Worm (Caenorhabditis elegans): ENCODE measurements around the gene C31B8.12.
"Not testable (repeated sequence)": the region's sequence is repeated elsewhere in the genome, so short reads cannot be mapped to it uniquely, and the experiment has no call there.

C31B8.12 gene

DNA sequence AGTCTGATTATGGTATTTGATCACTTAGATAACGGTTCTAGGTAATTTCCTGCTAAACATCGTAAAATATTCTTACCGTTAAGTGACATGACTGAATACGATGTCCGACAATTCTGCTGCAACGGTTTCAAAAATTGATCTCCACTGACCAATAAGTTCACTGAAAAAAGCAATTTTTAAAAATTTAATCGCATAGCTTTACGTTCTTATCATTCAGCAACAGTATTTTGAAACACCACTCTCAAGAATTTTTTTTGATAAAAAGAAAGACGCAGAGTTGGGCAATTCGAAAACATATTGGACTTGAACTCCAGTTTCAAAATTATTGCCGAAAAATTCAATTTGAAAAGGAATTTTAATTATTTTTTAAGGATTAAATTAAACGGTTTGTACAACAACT, at the start of gene C31B8.12:
C31B8.12 (minus strand) TSS at position 101 of the 400 bp plus-strand sequence.
- TF ChIP-seq chd-7 (tag; optimal IDR thresholded peaks at IDR 0.05) (no peak), F57A8.1 (GFP tag; optimal IDR thresholded peaks at IDR 0.05) (no peak), Y53F4B.3 (GFP tag; IDR thresholded peaks at IDR 0.05) (no peak), ceh-58 (GFP tag; IDR thresholded peaks at IDR 0.05) (no peak), ceh-91 (GFP tag; IDR thresholded peaks at IDR 0.05) (no peak), hlh-26 (GFP tag; conservative IDR thresholded peaks at IDR 0.05) (no peak), madf-10 (tag; optimal IDR thresholded peaks at IDR 0.05) (no peak), zfh-2 (GFP tag; conservative IDR thresholded peaks at IDR 0.05) (no peak), attf-5 (GFP tag; optimal IDR thresholded peaks at IDR 0.05) (no peak), nfyb-1 (GFP tag; IDR thresholded peaks at IDR 0.05) (no peak), let-526 (GFP tag; IDR thresholded peaks at IDR 0.05) (no peak)

DNA sequence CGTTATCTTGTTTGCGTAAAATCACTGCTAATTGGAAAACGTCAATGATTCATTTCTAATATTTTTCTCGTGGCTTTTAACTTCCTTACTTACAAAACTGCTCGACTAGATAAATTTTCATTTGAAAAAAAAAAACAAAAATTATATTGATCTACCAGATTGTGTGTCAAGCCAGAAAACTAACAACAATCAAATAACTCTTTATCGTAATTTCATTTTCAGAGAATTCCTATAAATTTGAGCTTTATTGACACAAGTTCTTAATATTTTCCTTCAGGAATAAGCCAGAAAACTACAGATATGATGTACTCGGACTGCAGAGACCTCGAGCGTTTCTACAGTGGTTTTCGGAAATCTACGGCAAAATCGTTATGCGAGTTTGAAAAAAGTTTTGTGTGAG, 48.8 kb upstream of the C31B8.12 start, which contains the start of gene srw-124:
srw-124 (plus strand) TSS at position 301 of the 400 bp plus-strand sequence.
- TF ChIP-seq K12H6.12 (tag; optimal IDR thresholded peaks at IDR 0.05): no peak
- TF ChIP-seq lin-40 (tag; optimal IDR thresholded peaks at IDR 0.05): no peak
- no peak for TF ChIP-seq bed-2 (GFP tag; IDR thresholded peaks at IDR 0.05)
- TF ChIP-seq hmg-1.2 (GFP tag; IDR thresholded peaks at IDR 0.05): no peak
- no peak for TF ChIP-seq B0035.1 (tag; optimal IDR thresholded peaks at IDR 0.05)

DNA sequence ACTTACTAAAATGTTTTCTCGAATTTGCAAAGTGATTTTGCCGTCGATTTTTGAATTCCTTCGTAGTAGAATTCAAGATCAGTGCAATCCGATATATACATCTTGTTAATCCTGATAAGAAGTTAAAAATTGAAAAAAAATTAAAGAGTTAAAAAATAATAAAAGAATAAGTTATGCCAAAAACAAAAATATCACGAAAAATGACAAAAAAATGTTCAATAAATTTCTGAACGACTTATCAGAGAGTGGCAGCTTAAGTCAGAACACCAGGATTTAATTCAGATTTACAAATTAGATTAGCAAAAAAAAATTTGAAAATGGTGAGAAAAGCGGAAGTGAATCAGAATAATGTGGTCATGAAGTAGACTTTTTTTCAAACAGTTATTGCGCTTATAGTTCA, 47.8 kb upstream of the C31B8.12 start, which contains the start of gene srw-123:
srw-123 (minus strand) TSS at position 101 of the 400 bp plus-strand sequence.
- not testable (repeated sequence) for TF ChIP-seq ama-1 (optimal IDR thresholded peaks at IDR 0.05); ama-1 (GFP tag; optimal IDR thresholded peaks at IDR 0.05); madf-3 (GFP tag; IDR thresholded peaks at IDR 0.05); lin-26 (GFP tag; IDR thresholded peaks at IDR 0.05)

DNA sequence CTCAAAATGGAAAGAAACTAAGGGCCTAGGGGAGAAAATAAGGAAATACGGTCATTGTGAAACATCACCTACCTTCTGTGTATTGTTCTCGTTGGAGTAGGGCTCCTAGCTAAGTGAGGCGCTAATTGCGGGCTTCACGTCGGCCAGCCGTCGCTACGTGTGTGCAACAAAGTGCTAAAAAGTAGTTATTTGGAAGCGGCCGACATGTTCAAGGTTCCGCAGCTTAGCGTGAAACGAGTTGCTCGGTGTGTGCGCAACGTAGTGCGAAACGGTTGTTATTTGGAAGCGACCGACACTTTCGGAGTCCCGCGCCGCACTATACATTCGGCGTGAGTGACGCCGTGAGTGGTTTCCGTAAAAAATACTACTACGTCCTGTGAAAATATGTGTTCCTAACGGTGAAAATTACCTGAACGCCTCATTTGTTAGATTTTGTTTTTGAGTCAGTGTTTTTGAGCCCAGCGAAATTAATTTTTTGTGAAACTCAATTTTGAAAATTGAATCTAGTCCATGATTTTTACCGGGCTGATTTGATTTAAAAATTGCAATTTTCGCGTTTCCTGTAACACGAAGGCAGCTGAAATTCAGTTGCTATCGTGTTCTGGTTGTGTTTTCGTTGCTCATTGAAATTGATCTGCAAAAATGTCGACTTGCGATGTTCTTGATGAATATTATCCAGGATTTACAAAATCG, 44.0 kb upstream of the C31B8.12 start, which contains the start of gene srw-129:
srw-129 (plus strand) TSS at position 643 of the 693 bp plus-strand sequence.
- TF ChIP-seq rpc-1 (optimal IDR thresholded peaks at IDR 0.05): no peak
- peak; percentile 22 for TF ChIP-seq rpc-1 (tag; optimal IDR thresholded peaks at IDR 0.05)
- TF ChIP-seq snpc-4 (GFP tag; optimal IDR thresholded peaks at IDR 0.05): no peak
- TF ChIP-seq snpc-4 (tag; optimal IDR thresholded peaks at IDR 0.05): peak in 3 of 4 experiments; percentile 51 to 95 (median 91)
- no peak for TF ChIP-seq repo-1 (tag; optimal IDR thresholded peaks at IDR 0.05)
- TF ChIP-seq snpc-1.1 (tag; optimal IDR thresholded peaks at IDR 0.05; ENCODE audit: insufficient read depth): peak; percentile 84
- TF ChIP-seq madf-10 (tag; optimal IDR thresholded peaks at IDR 0.05): no peak

DNA sequence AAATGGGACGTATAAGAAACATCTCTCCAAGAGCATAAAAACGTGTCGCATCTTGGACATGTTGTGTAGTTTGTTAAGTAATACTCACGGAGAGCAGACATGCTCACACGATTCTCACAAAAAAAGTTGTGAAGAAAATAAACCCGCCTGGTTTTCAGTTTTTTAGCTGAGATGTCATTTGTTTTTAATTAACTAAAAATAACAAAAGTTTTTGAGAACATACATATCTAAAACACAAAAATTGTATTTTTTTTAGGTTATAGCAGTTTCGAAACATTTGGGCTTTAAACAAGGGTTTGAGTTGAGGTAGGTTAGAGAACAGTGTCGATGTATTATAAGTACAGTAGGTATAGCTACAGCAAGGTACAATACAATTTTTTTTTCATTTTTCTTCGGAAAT, 37.3 kb upstream of the C31B8.12 start, which contains the start of gene srh-88:
srh-88 (minus strand) TSS at position 101 of the 400 bp plus-strand sequence.
- TF ChIP-seq mxl-1 (tag; optimal IDR thresholded peaks at IDR 0.05): no peak
- TF ChIP-seq ceh-58 (GFP tag; IDR thresholded peaks at IDR 0.05): no peak
- no peak for TF ChIP-seq lir-1 (GFP tag; conservative IDR thresholded peaks at IDR 0.05)
- TF ChIP-seq Y79H2A.3 (GFP tag; conservative IDR thresholded peaks at IDR 0.05): no peak
- TF ChIP-seq tlf-1 (GFP tag; optimal IDR thresholded peaks at IDR 0.05): no peak
- TF ChIP-seq D2030.7 (GFP tag; IDR thresholded peaks at IDR 0.05): no peak
- TF ChIP-seq attf-5 (GFP tag; optimal IDR thresholded peaks at IDR 0.05): no peak

Measured in whole organism, young adult.